Fruit fly (Drosophila melanogaster): Measurements from ENCODE around the gene Hmu.

Hmu gene

dm6 chr3R:27244742-27245400 lies 43.7 kb upstream of the Hmu start, which contains the start of gene CG18766 (continued):
- TF ChIP-seq CG4318 (GFP tag; optimal IDR thresholded peaks at IDR 0.05) (no peak), OdsH (GFP tag; optimal IDR thresholded peaks at IDR 0.05) (no peak), CG8632 (GFP tag; optimal IDR thresholded peaks at IDR 0.05) (no peak), CG6808 (GFP tag; optimal IDR thresholded peaks at IDR 0.05) (no peak), CG1621 (tag; optimal IDR thresholded peaks at IDR 0.05) (peak; percentile 13), Blimp-1 (GFP tag; optimal IDR thresholded peaks at IDR 0.05) (no peak), topi (GFP tag; optimal IDR thresholded peaks at IDR 0.05) (peak; percentile 27), CG34406 (GFP tag; optimal IDR thresholded peaks at IDR 0.05) (no peak), Eip75B (GFP tag; optimal IDR thresholded peaks at IDR 0.05) (peak; percentile 9), CG3919 (GFP tag; optimal IDR thresholded peaks at IDR 0.05) (peak; percentile 27), pdm3 (GFP tag; optimal IDR thresholded peaks at IDR 0.05) (no peak), eg (GFP tag; IDR thresholded peaks at IDR 0.05) (no peak), fkh (GFP tag; optimal IDR thresholded peaks at IDR 0.05) (peak; percentile 77), CG9139 (GFP tag; optimal IDR thresholded peaks at IDR 0.05) (peak; percentile 61), CG10669 (GFP tag; optimal IDR thresholded peaks at IDR 0.05) (no peak), Smox (GFP tag; optimal IDR thresholded peaks at IDR 0.05) (no peak), svp (GFP tag) (peak; percentile 95), Met (GFP tag; optimal IDR thresholded peaks at IDR 0.05) (no peak), Ets96B (tag; optimal IDR thresholded peaks at IDR 0.05) (no peak), Lpt (GFP tag; optimal IDR thresholded peaks at IDR 0.05) (no peak), Gug (GFP tag; IDR thresholded peaks at IDR 0.05) (no peak), esn (GFP tag; optimal IDR thresholded peaks at IDR 0.05) (peak; percentile 18), CG8119 (GFP tag; IDR thresholded peaks at IDR 0.05) (no peak), ss (GFP tag; optimal IDR thresholded peaks at IDR 0.05) (peak; percentile 67 to 76), salr (GFP tag; optimal IDR thresholded peaks at IDR 0.05) (no peak), Hr4 (GFP tag; optimal IDR thresholded peaks at IDR 0.05) (no peak), CG6854 (GFP tag; optimal IDR thresholded peaks at IDR 0.05) (peak; percentile 58), CG6792 (GFP tag; optimal IDR thresholded peaks at IDR 0.05) (no peak), CG15336 (GFP tag; IDR thresholded peaks at IDR 0.05) (no peak), Hr39 (GFP tag; optimal IDR thresholded peaks at IDR 0.05) (no peak), CG8319 (GFP tag; optimal IDR thresholded peaks at IDR 0.05) (no peak), lz (GFP tag; optimal IDR thresholded peaks at IDR 0.05) (no peak), Eip78C (GFP tag) (peak; percentile 73), Hr38 (GFP tag; optimal IDR thresholded peaks at IDR 0.05) (no peak)

dm6 chr3R:27245401-27245757 lies 43.2 kb upstream of the Hmu start:
- TF ChIP-seq dsx (GFP tag; optimal IDR thresholded peaks at IDR 0.05; ENCODE audit: poor library complexity, severe bottlenecking) (peak; percentile 68), Ets21C (GFP tag; optimal IDR thresholded peaks at IDR 0.05) (no peak)

- TF ChIP-seq CG31627 (GFP tag; optimal IDR thresholded peaks at IDR 0.05) (no peak), Eip78C (GFP tag) (peak; percentile 89), pdm3 (GFP tag; optimal IDR thresholded peaks at IDR 0.05) (peak; percentile 40), CG6792 (GFP tag; optimal IDR thresholded peaks at IDR 0.05) (peak; percentile 25), CG6163 (GFP tag; IDR thresholded peaks at IDR 0.05) (peak; percentile 48; the same call in 1 of the 3 replicates), lz (GFP tag; optimal IDR thresholded peaks at IDR 0.05) (no peak), CG32006 (GFP tag; optimal IDR thresholded peaks at IDR 0.05) (peak; percentile 75), CG11294 (GFP tag; IDR thresholded peaks at IDR 0.05) (peak; percentile 12; the same call in 1 of the 2 replicates), Met (GFP tag; optimal IDR thresholded peaks at IDR 0.05) (no peak), CG3919 (GFP tag; optimal IDR thresholded peaks at IDR 0.05) (peak; percentile 54), Sox15 (GFP tag; optimal IDR thresholded peaks at IDR 0.05) (no peak), CG8319 (GFP tag; optimal IDR thresholded peaks at IDR 0.05) (no peak), fkh (GFP tag; optimal IDR thresholded peaks at IDR 0.05) (no peak), Lpt (GFP tag; optimal IDR thresholded peaks at IDR 0.05) (peak; percentile 31), CG6854 (GFP tag; optimal IDR thresholded peaks at IDR 0.05) (no peak), acj6 (GFP tag; optimal IDR thresholded peaks at IDR 0.05) (peak; percentile 54), eg (GFP tag; IDR thresholded peaks at IDR 0.05) (peak; percentile 73), CG11902 (GFP tag; optimal IDR thresholded peaks at IDR 0.05) (no peak), CG6808 (GFP tag; optimal IDR thresholded peaks at IDR 0.05) (peak; percentile 70), CG10631 (GFP tag; optimal IDR thresholded peaks at IDR 0.05) (peak; percentile 62), fd85E (GFP tag; optimal IDR thresholded peaks at IDR 0.05) (no peak), CG15336 (GFP tag; IDR thresholded peaks at IDR 0.05) (peak; percentile 87), Eip93F (GFP tag; optimal IDR thresholded peaks at IDR 0.05) (no peak), Ets21C (GFP tag; optimal IDR thresholded peaks at IDR 0.05) (no peak), Sox14 (GFP tag; optimal IDR thresholded peaks at IDR 0.05) (no peak), CG16779 (tag; optimal IDR thresholded peaks at IDR 0.05) (peak; percentile 15)
These were observed 42.3 kb upstream of the Hmu start for dm6 chr3R:27246264-27246663.

Measured in whole organism, prepupa.